Worm (Caenorhabditis elegans) whole organism, young adult: ENCODE data around the gene F55A11.11.
A peak's percentile ranks its signal among the peaks of the same experiment; 100 is the strongest.

Experiments
- B0019.2 ChIP-seq: fragments of 200-800 bp; sonication (Bioruptor generic); conservative IDR thresholded peaks from 2 replicates; pipeline ENCODE4 v1.3.6; 2022; ENCODE audit warnings: missing genetic modification reagents, missing genetic modification characterization, missing compliant biosample characterization
- B0261.1 ChIP-seq: sonication (generic microtip); optimal IDR thresholded peaks from 2 replicates; lab custom pipeline; 2016; ENCODE audit warnings: mild to moderate bottlenecking, missing genetic modification characterization, moderate library complexity, missing compliant biosample characterization
- C06A6.2 ChIP-seq: fragments of 200-800 bp; sonication (Bioruptor generic); conservative IDR thresholded peaks from 2 replicates; pipeline ENCODE4 v1.3.6; 2022; ENCODE audit warnings: missing genetic modification characterization, missing compliant biosample characterization
- D2030.7 ChIP-seq: fragments of 200-800 bp; sonication (Bioruptor generic); IDR thresholded peaks from 2 replicates; pipeline ENCODE4 v1.3.6; 2022; ENCODE audit warnings: missing genetic modification reagents, missing genetic modification characterization, missing compliant biosample characterization
- F22D6.2 ChIP-seq: sonication (generic microtip); optimal IDR thresholded peaks from 2 replicates; lab custom pipeline; 2016; ENCODE audit warnings: mild to moderate bottlenecking, missing genetic modification characterization, missing compliant biosample characterization
- F33H1.4 ChIP-seq: fragments of 200-800 bp; sonication (Bioruptor generic); IDR thresholded peaks from 2 replicates; pipeline ENCODE4 v1.3.6; 2022; ENCODE audit warnings: missing genetic modification reagents, missing genetic modification characterization, missing compliant biosample characterization
- F39B2.1 ChIP-seq: fragments of 200-800 bp; sonication (Bioruptor generic); IDR thresholded peaks from 2 replicates; pipeline ENCODE4 v1.3.6; 2022; ENCODE audit warnings: missing genetic modification reagents, missing genetic modification characterization, missing compliant biosample characterization
- F49E8.2 ChIP-seq: sonication (generic microtip); optimal IDR thresholded peaks from 3 replicates; lab custom pipeline; 2017; ENCODE audit warnings: missing genetic modification characterization, mild to moderate bottlenecking, missing compliant biosample characterization, antibody characterized with exemption, moderate library complexity; ENCODE audit not compliant: insufficient read depth
- F52B5.7 ChIP-seq: sonication (generic microtip); optimal IDR thresholded peaks from 2 replicates; lab custom pipeline; 2016; ENCODE audit warnings: mild to moderate bottlenecking, missing genetic modification characterization, missing compliant biosample characterization
- F55B11.4 ChIP-seq: sonication (generic microtip); optimal IDR thresholded peaks from 2 replicates; lab custom pipeline; 2016; ENCODE audit warnings: missing compliant biosample characterization, missing genetic modification characterization, borderline replicate concordance; ENCODE audit not compliant: insufficient read depth
- T26A5.8 ChIP-seq: sonication (generic microtip); optimal IDR thresholded peaks from 2 replicates; lab custom pipeline; 2016; ENCODE audit warnings: missing genetic modification characterization, missing compliant biosample characterization
- Y53F4B.3 ChIP-seq: fragments of 200-800 bp; sonication (Bioruptor generic); IDR thresholded peaks from 2 replicates; pipeline ENCODE4 v1.3.6; 2022; ENCODE audit warnings: missing genetic modification reagents, missing genetic modification characterization, missing compliant biosample characterization
- Y56A3A.18 ChIP-seq: fragments of 200-800 bp; sonication (Bioruptor generic); IDR thresholded peaks from 2 replicates; pipeline ENCODE4 v1.3.6; 2022; ENCODE audit warnings: missing genetic modification reagents, missing genetic modification characterization, missing compliant biosample characterization
- Y67H2A.10 ChIP-seq: fragments of 200-800 bp; sonication (Bioruptor generic); conservative IDR thresholded peaks from 2 replicates; pipeline ENCODE4 v1.3.6; 2022; ENCODE audit warnings: missing genetic modification reagents, missing genetic modification characterization, missing compliant biosample characterization
- Y79H2A.3 ChIP-seq: fragments of 200-800 bp; sonication (Bioruptor generic); conservative IDR thresholded peaks from 2 replicates; pipeline ENCODE4 v1.3.6; 2022; ENCODE audit warnings: missing genetic modification reagents, missing genetic modification characterization, missing compliant biosample characterization
- Y95B8A.8 ChIP-seq: fragments of 200-800 bp; sonication (Bioruptor generic); IDR thresholded peaks from 2 replicates; pipeline ENCODE4 v1.3.6; 2022; ENCODE audit warnings: missing genetic modification reagents, missing genetic modification characterization, missing compliant biosample characterization
- aptf-2 ChIP-seq: fragments of 200-800 bp; sonication (Bioruptor generic); conservative IDR thresholded peaks from 2 replicates; pipeline ENCODE4 v1.3.6; 2022; ENCODE audit warnings: missing genetic modification reagents, missing genetic modification characterization, missing compliant biosample characterization
- aptf-3 ChIP-seq: fragments of 200-800 bp; sonication (Bioruptor generic); IDR thresholded peaks from 2 replicates; pipeline ENCODE4 v1.3.6; 2022; ENCODE audit warnings: missing genetic modification characterization, missing compliant biosample characterization
- atf-7 ChIP-seq: sonication (generic microtip); optimal IDR thresholded peaks from 2 replicates; lab custom pipeline; 2017; ENCODE audit warnings: mild to moderate bottlenecking, missing genetic modification characterization, missing compliant biosample characterization
- attf-5 ChIP-seq: fragments of 200-800 bp; sonication (Bioruptor generic); optimal IDR thresholded peaks from 2 replicates; lab custom pipeline; 2018; ENCODE audit warnings: mild to moderate bottlenecking, missing genetic modification characterization, missing compliant biosample characterization
- bed-1 ChIP-seq: fragments of 200-800 bp; sonication (Bioruptor generic); IDR thresholded peaks from 2 replicates; pipeline ENCODE4 v1.3.6; 2022; ENCODE audit warnings: missing genetic modification reagents, missing genetic modification characterization, missing compliant biosample characterization
- bed-2 ChIP-seq: fragments of 200-800 bp; sonication (Bioruptor generic); IDR thresholded peaks from 2 replicates; pipeline ENCODE4 v1.3.6; 2022; ENCODE audit warnings: missing genetic modification reagents, missing genetic modification characterization, missing compliant biosample characterization
- ceh-79 ChIP-seq: sonication (generic microtip); optimal IDR thresholded peaks from 2 replicates; lab custom pipeline; 2017; ENCODE audit warnings: mild to moderate bottlenecking, missing genetic modification characterization, missing compliant biosample characterization
- dpl-1 ChIP-seq: fragments of 150-350 bp; optimal IDR thresholded peaks from 2 replicates; lab custom pipeline; 2014; ENCODE audit warnings: missing biosample characterization, missing genetic modification reagents, missing genetic modification characterization
- efl-1 ChIP-seq: fragments of 150-350 bp; optimal IDR thresholded peaks from 2 replicates; lab custom pipeline; 2014; ENCODE audit warnings: missing biosample characterization, missing genetic modification reagents, missing genetic modification characterization
- egl-18 ChIP-seq: fragments of 200-800 bp; sonication (Bioruptor generic); IDR thresholded peaks from 2 replicates; pipeline ENCODE4 v1.3.6; 2022; ENCODE audit warnings: missing genetic modification reagents, missing genetic modification characterization, missing compliant biosample characterization
- ets-4 ChIP-seq: fragments of 200-800 bp; sonication (Bioruptor generic); optimal IDR thresholded peaks from 2 replicates; lab custom pipeline; 2018; ENCODE audit warnings: mild to moderate bottlenecking, missing genetic modification characterization, missing compliant biosample characterization
- fkh-3 ChIP-seq: sonication (generic microtip); optimal IDR thresholded peaks from 2 replicates; lab custom pipeline; 2016; ENCODE audit warnings: mild to moderate bottlenecking, missing genetic modification characterization, missing compliant biosample characterization
- him-1 ChIP-seq: sonication (generic microtip); optimal IDR thresholded peaks from 2 replicates; lab custom pipeline; 2016; ENCODE audit warnings: missing genotype, missing genetic modification reagents, missing genetic modification characterization, missing compliant biosample characterization
- hlh-12 ChIP-seq: sonication (generic microtip); optimal IDR thresholded peaks from 2 replicates; lab custom pipeline; 2016; ENCODE audit warnings: missing genetic modification characterization, missing compliant biosample characterization
- let-526 ChIP-seq: fragments of 200-800 bp; sonication (Bioruptor generic); IDR thresholded peaks from 2 replicates; pipeline ENCODE4 v1.3.6; 2022; ENCODE audit warnings: missing genetic modification reagents, missing genetic modification characterization, missing compliant biosample characterization
- lin-26 ChIP-seq: fragments of 200-800 bp; sonication (Bioruptor generic); IDR thresholded peaks from 2 replicates; pipeline ENCODE4 v1.3.6; 2022; ENCODE audit warnings: missing genetic modification reagents, missing genetic modification characterization, missing compliant biosample characterization
- lin-54 ChIP-seq: fragments of 200-800 bp; sonication (Bioruptor generic); optimal IDR thresholded peaks from 2 replicates; lab custom pipeline; 2018; ENCODE audit warnings: mild to moderate bottlenecking, missing genetic modification characterization, missing compliant biosample characterization
- madf-10 ChIP-seq: sonication (generic microtip); optimal IDR thresholded peaks from 2 replicates; lab custom pipeline; 2016; ENCODE audit warnings: mild to moderate bottlenecking, missing genetic modification characterization, missing compliant biosample characterization
- nfya-2 ChIP-seq: fragments of 200-800 bp; sonication (Bioruptor generic); IDR thresholded peaks from 2 replicates; pipeline ENCODE4 v1.3.6; 2022; ENCODE audit warnings: missing genetic modification reagents, missing genetic modification characterization, missing compliant biosample characterization
- rec-8 ChIP-seq, 2 experiments: sonication (generic microtip); optimal IDR thresholded peaks; 2 replicates each; lab custom pipeline; 2016; ENCODE audit warnings: mild to moderate bottlenecking in 2 of 2, missing genetic modification characterization in 2 of 2, missing genetic modification reagents in 2 of 2, missing genotype in 2 of 2, missing biosample characterization in 1 of 2, missing compliant biosample characterization in 1 of 2, moderate library complexity in 1 of 2
- rpc-1 ChIP-seq, 2 experiments: fragments of 150-350 bp in 1 of 2; sonication (generic microtip) in 1 of 2; optimal IDR thresholded peaks; 2 replicates each; lab custom pipeline; 2014 to 2018; ENCODE audit warnings: missing biosample characterization in 1 of 2, missing genetic modification characterization in 1 of 2, missing genetic modification reagents in 1 of 2, missing genotype in 1 of 2
- sea-2 ChIP-seq: fragments of 200-800 bp; sonication (Bioruptor generic); IDR thresholded peaks from 2 replicates; pipeline ENCODE4 v1.3.6; 2022; ENCODE audit warnings: missing genetic modification characterization, missing compliant biosample characterization
- somi-1 ChIP-seq: fragments of 200-800 bp; sonication (Bioruptor generic); optimal IDR thresholded peaks from 2 replicates; lab custom pipeline; 2018; ENCODE audit warnings: mild to moderate bottlenecking, missing genetic modification characterization, missing compliant biosample characterization
- sptf-2 ChIP-seq: fragments of 200-800 bp; sonication (Bioruptor generic); optimal IDR thresholded peaks from 2 replicates; lab custom pipeline; 2018; ENCODE audit warnings: mild to moderate bottlenecking, missing genetic modification characterization, missing compliant biosample characterization
- unc-130 ChIP-seq: sonication (generic microtip); optimal IDR thresholded peaks from 2 replicates; lab custom pipeline; 2016; ENCODE audit warnings: missing genetic modification reagents, missing genetic modification characterization, missing compliant biosample characterization
- ztf-22 ChIP-seq: fragments of 200-800 bp; sonication (Bioruptor generic); optimal IDR thresholded peaks from 2 replicates; lab custom pipeline; 2018; ENCODE audit warnings: mild to moderate bottlenecking, missing genetic modification characterization, moderate library complexity, missing compliant biosample characterization
- ztf-25 ChIP-seq: fragments of 200-800 bp; sonication (Bioruptor generic); IDR thresholded peaks from 2 replicates; pipeline ENCODE4 v1.3.6; 2022; ENCODE audit warnings: missing genetic modification reagents, missing genetic modification characterization, missing compliant biosample characterization
- ztf-3 ChIP-seq: fragments of 200-800 bp; sonication (Bioruptor generic); optimal IDR thresholded peaks from 2 replicates; lab custom pipeline; 2018; ENCODE audit warnings: mild to moderate bottlenecking, missing genetic modification characterization, missing compliant biosample characterization

The F55A11.11 gene

DNA sequence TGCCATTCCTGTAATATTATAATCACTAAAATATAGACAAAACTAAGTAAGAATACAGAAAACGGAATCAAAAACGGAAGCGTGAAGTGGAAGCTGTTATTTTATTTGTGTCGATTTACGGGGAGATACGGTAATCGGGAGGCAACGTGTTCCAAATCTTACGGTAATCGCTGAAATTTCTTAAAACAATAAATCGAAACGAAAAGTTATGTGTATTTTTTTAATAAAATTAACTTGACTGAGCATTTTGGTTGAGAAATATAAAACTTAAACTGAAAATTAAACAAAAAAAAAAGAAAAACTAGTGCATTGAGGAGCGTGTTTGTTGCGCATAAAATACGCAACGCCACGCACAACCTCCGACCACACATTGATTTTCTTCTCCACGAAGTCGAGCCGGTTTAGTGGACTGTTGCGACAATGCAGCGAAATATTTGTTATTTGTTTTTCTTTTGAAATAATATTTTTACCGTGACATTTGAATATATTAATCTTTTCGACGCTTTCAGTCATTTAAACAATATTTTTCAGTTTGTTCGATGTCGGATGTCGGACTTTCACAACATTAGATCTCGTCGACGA lies 18.5 kb upstream of the F55A11.11 start, which contains the start of the genes F55A11.1 and syx-5 (continued):
- TF ChIP-seq F55B11.4 = no peak
- no peak for TF ChIP-seq B0261.1 (tag; lab: Kevin White, UChicago)
- TF ChIP-seq unc-130 (GFP tag; lab: Kevin White, UChicago) = no peak
- peak; percentile 30 for TF ChIP-seq dpl-1

DNA sequence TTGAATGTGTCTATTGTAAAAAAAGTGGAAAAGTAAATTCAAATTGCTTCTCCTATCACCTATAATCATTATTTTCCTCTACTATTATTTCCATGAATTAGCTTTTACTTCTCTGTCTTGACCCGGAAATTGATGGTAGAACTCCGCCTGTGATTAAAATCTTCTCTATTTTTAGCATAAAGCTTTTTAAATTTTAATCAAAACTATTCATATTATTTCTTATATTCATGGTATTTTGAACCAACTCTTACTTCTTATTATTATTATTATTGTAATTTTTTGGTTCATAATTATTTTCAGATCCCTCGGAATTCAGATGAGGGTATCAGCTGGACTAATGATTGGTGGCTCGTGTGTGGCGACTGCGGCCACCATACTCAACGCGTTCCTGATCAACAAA lies 15.9 kb upstream of the F55A11.11 start, which contains the start of gene sel-11:
TSS of gene sel-11 (plus strand) at position 301 of the 400 bp plus-strand sequence.
- TF ChIP-seq lin-26 (GFP tag; lab: Robert Waterston, UW) = no peak
- no peak for TF ChIP-seq unc-130 (GFP tag; lab: Kevin White, UChicago)
- TF ChIP-seq madf-10 (tag; lab: Kevin White, UChicago) = no peak
- TF ChIP-seq bed-2 (GFP tag; lab: Robert Waterston, UW) = no peak
- TF ChIP-seq F49E8.2 (tag; lab: Kevin White, UChicago) = no peak
- TF ChIP-seq ztf-25 = no peak
- no peak for TF ChIP-seq nfya-2 (GFP tag; lab: Robert Waterston, UW)
- TF ChIP-seq Y79H2A.3 = no peak
- TF ChIP-seq Y53F4B.3 = no peak
- TF ChIP-seq ztf-3 = no peak
- no peak for TF ChIP-seq sptf-2
- TF ChIP-seq aptf-2 (GFP tag; lab: Robert Waterston, UW) = no peak
- no peak for TF ChIP-seq fkh-3 (tag; lab: Kevin White, UChicago)
- TF ChIP-seq hlh-12 (tag; lab: Kevin White, UChicago) = no peak
- TF ChIP-seq Y56A3A.18 (GFP tag; lab: Robert Waterston, UW) = no peak
- TF ChIP-seq lin-54 (GFP tag; lab: Kevin White, UChicago) = no peak
- TF ChIP-seq F39B2.1 (GFP tag; lab: Robert Waterston, UW) = no peak

DNA sequence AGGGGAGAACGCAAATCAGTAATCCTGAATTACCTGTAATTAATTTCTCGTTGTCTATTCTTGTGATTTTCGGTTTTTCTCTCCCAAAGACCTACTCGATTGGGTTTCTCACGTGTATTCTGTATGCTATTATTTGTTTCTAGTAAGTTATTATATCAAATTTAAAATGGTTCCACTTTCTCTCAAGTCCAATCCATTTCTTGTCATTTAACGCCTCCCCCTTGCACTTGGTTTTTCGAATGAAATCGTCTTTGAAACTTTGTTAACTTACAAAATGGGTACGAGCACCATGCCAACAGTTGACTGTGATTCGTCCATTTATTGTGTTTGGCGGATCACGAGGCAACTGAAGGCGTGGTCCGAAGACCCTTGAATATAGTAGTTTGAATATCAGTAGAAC lies 13.3 kb upstream of the F55A11.11 start:
- TF ChIP-seq bed-1 (GFP tag; lab: Robert Waterston, UW) = no peak
- no peak for TF ChIP-seq let-526
- no peak for TF ChIP-seq rec-8 (tag; optimal IDR thresholded peaks at IDR 0.05; lab: Kevin White, UChicago)
- no peak for TF ChIP-seq sea-2
- no peak for TF ChIP-seq Y95B8A.8
- no peak for TF ChIP-seq somi-1 (GFP tag; lab: Kevin White, UChicago)
- no peak for TF ChIP-seq ceh-79 (tag; lab: Kevin White, UChicago)
- no peak for TF ChIP-seq Y67H2A.10 (GFP tag; lab: Robert Waterston, UW)
- no peak for TF ChIP-seq C06A6.2 (GFP tag; lab: Robert Waterston, UW)
- TF ChIP-seq B0019.2 (GFP tag; lab: Robert Waterston, UW) = no peak
- TF ChIP-seq egl-18 (GFP tag; lab: Robert Waterston, UW) = no peak
- TF ChIP-seq, all 124 proteins: peak for 0

DNA sequence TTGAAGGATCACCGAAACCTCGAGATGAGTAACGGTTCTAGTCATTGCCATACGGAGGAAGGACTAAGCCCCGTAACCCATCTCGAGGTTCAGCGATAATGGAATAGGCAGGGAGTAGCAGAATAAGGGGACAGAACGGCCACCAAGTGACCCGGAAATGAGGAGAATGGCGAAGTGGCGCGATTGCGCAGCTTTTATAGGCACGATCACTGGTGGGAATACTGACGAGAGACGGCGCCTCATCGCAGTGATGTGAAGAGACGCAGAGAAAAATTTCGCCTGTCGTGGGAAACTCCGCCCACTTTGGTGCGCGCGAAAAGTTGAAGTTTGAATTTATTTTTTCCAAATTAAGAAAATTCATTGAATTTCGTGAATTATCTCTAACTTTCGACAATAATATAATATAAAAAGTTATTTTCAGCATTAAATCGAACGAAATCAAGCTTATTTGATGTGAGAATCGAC lies 12.9 kb upstream of the F55A11.11 start, which contains the start of gene F55A11.4:
TSS of gene F55A11.4 (plus strand) at position 415 of the 465 bp plus-strand sequence.
- TF ChIP-seq lin-54 (GFP tag; lab: Kevin White, UChicago) (peak; percentile 70), let-526 (0 out of 2 replicates have a peak, but pooled peaks have one; percentile 11), ets-4 (GFP tag; lab: Kevin White, UChicago) (no peak), D2030.7 (GFP tag; lab: Robert Waterston, UW) (peak; percentile 57), F33H1.4 (GFP tag; lab: Robert Waterston, UW) (peak; percentile 26), rpc-1 (optimal IDR thresholded peaks at IDR 0.05; lab: Kevin White, UChicago) (no peak), rpc-1 (tag; optimal IDR thresholded peaks at IDR 0.05; lab: Kevin White, UChicago) (no peak), madf-10 (tag; lab: Kevin White, UChicago) (no peak), efl-1 (GFP tag; lab: Kevin White, UChicago) (peak; percentile 73), attf-5 (no peak), atf-7 (tag; lab: Kevin White, UChicago) (no peak), him-1 (tag; lab: Kevin White, UChicago) (peak; percentile 27), T26A5.8 (tag; lab: Kevin White, UChicago) (no peak), F22D6.2 (no peak), aptf-3 (GFP tag; lab: Robert Waterston, UW) (peak; percentile 52; the same call in 1 of the 2 replicates), F52B5.7 (tag; lab: Kevin White, UChicago) (peak; percentile 49), ztf-22 (GFP tag; lab: Kevin White, UChicago) (no peak), F55B11.4 (no peak)
